Worm (Caenorhabditis elegans): ENCODE measurements around the gene spe-39.

Gene spe-39

ce11 chrV:6780676-6781075 lies 4.6 kb upstream of the spe-39 start:
- TF ChIP-seq unc-62 (GFP tag; optimal IDR thresholded peaks at IDR 0.05): no peak

ce11 chrV:6782260-6782659 lies 3.0 kb upstream of the spe-39 start:
- TF ChIP-seq unc-62 (GFP tag; optimal IDR thresholded peaks at IDR 0.05): no peak

- no peak for TF ChIP-seq unc-62 (GFP tag; optimal IDR thresholded peaks at IDR 0.05)
Measured at ce11 chrV:6783044-6783625, 2.1 kb upstream of the spe-39 start.

ce11 chrV:6787906-6788430 lies 2.7 kb downstream of the spe-39 start, which contains the start of gene ZC404.2:
TSS of gene ZC404.2 (plus strand) at chrV:6787952.
- no peak for TF ChIP-seq unc-62 (GFP tag; optimal IDR thresholded peaks at IDR 0.05)

- no peak for TF ChIP-seq unc-62 (GFP tag; optimal IDR thresholded peaks at IDR 0.05)
Measured at ce11 chrV:6792565-6792964, 7.3 kb downstream of the spe-39 start, which contains the start of gene gck-2. TSS of gene gck-2 (minus strand) at chrV:6792665.

- no peak for TF ChIP-seq unc-62 (GFP tag; optimal IDR thresholded peaks at IDR 0.05)
Measured at ce11 chrV:6792973-6793372, 7.7 kb downstream of the spe-39 start.

- no peak for TF ChIP-seq unc-62 (GFP tag; optimal IDR thresholded peaks at IDR 0.05)
Measured at ce11 chrV:6793744-6794239, 8.5 kb downstream of the spe-39 start, which contains the start of gene ZC404.1. TSS of gene ZC404.1 (plus strand) at chrV:6794189.

- TF ChIP-seq unc-62 (GFP tag; optimal IDR thresholded peaks at IDR 0.05): no peak
Measured at ce11 chrV:6796264-6796663, 11.0 kb downstream of the spe-39 start.

- no peak for TF ChIP-seq unc-62 (GFP tag; optimal IDR thresholded peaks at IDR 0.05)
Measured at ce11 chrV:6796894-6797293, 11.6 kb downstream of the spe-39 start.

ce11 chrV:6799564-6799963 lies 14.3 kb downstream of the spe-39 start, which contains the start of gene dmsr-9:
TSS of gene dmsr-9 (minus strand) at chrV:6799664.
- TF ChIP-seq unc-62 (GFP tag; optimal IDR thresholded peaks at IDR 0.05): no peak

ce11 chrV:6801850-6802249 lies 16.6 kb downstream of the spe-39 start, which contains the start of gene dmsr-10:
TSS of gene dmsr-10 (minus strand) at chrV:6801950.
- TF ChIP-seq unc-62 (GFP tag; optimal IDR thresholded peaks at IDR 0.05): no peak

- TF ChIP-seq unc-62 (GFP tag; optimal IDR thresholded peaks at IDR 0.05): no peak
Measured at ce11 chrV:6803992-6804391, 18.7 kb downstream of the spe-39 start, which contains the start of gene dmsr-11. TSS of gene dmsr-11 (minus strand) at chrV:6804092.

- no peak for TF ChIP-seq unc-62 (GFP tag; optimal IDR thresholded peaks at IDR 0.05)
Measured at ce11 chrV:6806340-6806739, 21.1 kb downstream of the spe-39 start, which contains the start of gene dmsr-12. TSS of gene dmsr-12 (minus strand) at chrV:6806440.

ce11 chrV:6808962-6809361 lies 23.7 kb downstream of the spe-39 start, which contains the start of gene dmsr-16:
TSS of gene dmsr-16 (minus strand) at chrV:6809062.
- TF ChIP-seq unc-62 (GFP tag; optimal IDR thresholded peaks at IDR 0.05): no peak

- TF ChIP-seq unc-62 (GFP tag; optimal IDR thresholded peaks at IDR 0.05): no peak
Measured at ce11 chrV:6810091-6810490, 24.8 kb downstream of the spe-39 start.

ce11 chrV:6811863-6812262 lies 26.6 kb downstream of the spe-39 start:
- TF ChIP-seq unc-62 (GFP tag; optimal IDR thresholded peaks at IDR 0.05): no peak

- TF ChIP-seq unc-62 (GFP tag; optimal IDR thresholded peaks at IDR 0.05): no peak
Measured at ce11 chrV:6813862-6814261, 28.6 kb downstream of the spe-39 start.
